Fruit fly (Drosophila melanogaster) whole organism, prepupa: ENCODE results near the gene CG14034.

ENCODE experiments used
- CG10669 ChIP-seq: fragments of 200-800 bp; sonication (Bioruptor generic); optimal IDR thresholded peaks from 3 replicates; lab custom pipeline; 2018; ENCODE audit warnings: missing biosample characterization, mild to moderate bottlenecking, missing genetic modification characterization, moderate library complexity
- CG1621 ChIP-seq: fragments of 200-800 bp; sonication (Bioruptor generic); optimal IDR thresholded peaks from 3 replicates; lab custom pipeline; 2018; ENCODE audit warnings: missing biosample characterization, mild to moderate bottlenecking, missing genetic modification characterization
- CG16779 ChIP-seq: fragments of 200-800 bp; sonication (Bioruptor generic); optimal IDR thresholded peaks from 3 replicates; lab custom pipeline; 2017; ENCODE audit warnings: missing biosample characterization, mild to moderate bottlenecking, missing genetic modification characterization
- CG3032 ChIP-seq: fragments of 200-800 bp; optimal IDR thresholded peaks from 2 replicates; lab custom pipeline; 2019; ENCODE audit warnings: missing biosample characterization, mild to moderate bottlenecking, missing genetic modification characterization, moderate library complexity
- CG32006 ChIP-seq: fragments of 200-800 bp; sonication (Bioruptor generic); optimal IDR thresholded peaks from 3 replicates; lab custom pipeline; 2017; ENCODE audit warnings: missing biosample characterization, mild to moderate bottlenecking, missing genetic modification characterization
- CG3919 ChIP-seq: fragments of 200-800 bp; sonication (Bioruptor generic); optimal IDR thresholded peaks from 3 replicates; lab custom pipeline; 2016; ENCODE audit warnings: missing biosample characterization, missing genetic modification characterization
- CG6163 ChIP-seq: fragments of 200-800 bp; sonication (Bioruptor generic); IDR thresholded peaks from 3 replicates; pipeline ENCODE4 v1.3.6; 2022; ENCODE audit warnings: missing biosample characterization, missing genetic modification characterization
- CG6276 ChIP-seq: fragments of 200-800 bp; sonication (Bioruptor generic); optimal IDR thresholded peaks from 2 replicates; lab custom pipeline; 2017; ENCODE audit warnings: missing biosample characterization, mild to moderate bottlenecking, missing genetic modification characterization
- CG6808 ChIP-seq: fragments of 200-800 bp; sonication (Bioruptor generic); optimal IDR thresholded peaks from 3 replicates; lab custom pipeline; 2017; ENCODE audit warnings: missing biosample characterization, missing genetic modification characterization, mild to moderate bottlenecking, moderate library complexity, missing genetic modification reagents
- CG8119 ChIP-seq: fragments of 200-800 bp; sonication (Bioruptor generic); IDR thresholded peaks from 3 replicates; pipeline ENCODE4 v1.3.6; 2022; ENCODE audit warnings: missing biosample characterization, missing genetic modification characterization
- CG8319 ChIP-seq: fragments of 200-800 bp; sonication (Bioruptor generic); optimal IDR thresholded peaks from 3 replicates; lab custom pipeline; 2016; ENCODE audit warnings: missing biosample characterization, missing genetic modification characterization
- CG9139 ChIP-seq: fragments of 200-800 bp; sonication (Bioruptor generic); optimal IDR thresholded peaks from 3 replicates; lab custom pipeline; 2017; ENCODE audit warnings: missing biosample characterization, mild to moderate bottlenecking, missing genetic modification characterization
- Eip75B ChIP-seq: fragments of 200-800 bp; sonication (Bioruptor generic); optimal IDR thresholded peaks from 3 replicates; lab custom pipeline; 2016; ENCODE audit warnings: missing biosample characterization, missing genetic modification characterization
- Eip78C ChIP-seq: fragments of 200-800 bp; sonication (Bioruptor generic); peaks from one replicate; lab custom pipeline; 2016; ENCODE audit warnings: missing biosample characterization, missing genetic modification characterization
- Ets96B ChIP-seq: fragments of 200-800 bp; optimal IDR thresholded peaks from 2 replicates; lab custom pipeline; 2019; ENCODE audit warnings: missing biosample characterization, mild to moderate bottlenecking, missing genetic modification characterization, moderate library complexity
- Gug ChIP-seq: fragments of 200-800 bp; sonication (Bioruptor generic); IDR thresholded peaks from 2 replicates; pipeline ENCODE4 v1.3.6; 2022; ENCODE audit warnings: missing biosample characterization, missing genetic modification characterization
- Hr38 ChIP-seq: sonication (Bioruptor generic); optimal IDR thresholded peaks from 2 replicates; lab custom pipeline; 2016; ENCODE audit warnings: missing biosample characterization, missing genetic modification characterization
- Hr4 ChIP-seq: fragments of 200-800 bp; sonication (Bioruptor generic); optimal IDR thresholded peaks from 3 replicates; lab custom pipeline; 2016; ENCODE audit warnings: missing biosample characterization, missing genetic modification characterization
- Lpt ChIP-seq: fragments of 200-800 bp; sonication (Bioruptor generic); optimal IDR thresholded peaks from 3 replicates; lab custom pipeline; 2016; ENCODE audit warnings: missing biosample characterization, missing genetic modification characterization
- OdsH ChIP-seq: fragments of 200-800 bp; sonication (Bioruptor generic); optimal IDR thresholded peaks from 3 replicates; lab custom pipeline; 2016; ENCODE audit warnings: missing biosample characterization, missing genetic modification characterization
- Sox15 ChIP-seq: fragments of 200-800 bp; sonication (Bioruptor generic); optimal IDR thresholded peaks from 3 replicates; lab custom pipeline; 2016; ENCODE audit warnings: missing biosample characterization, missing genetic modification characterization
- cyc ChIP-seq: fragments of 200-800 bp; sonication (Bioruptor generic); optimal IDR thresholded peaks from 3 replicates; lab custom pipeline; 2016; ENCODE audit warnings: missing biosample characterization, missing genetic modification characterization
- dsx ChIP-seq: fragments of 200-800 bp; optimal IDR thresholded peaks from 3 replicates; lab custom pipeline; 2019; ENCODE audit warnings: missing biosample characterization, mild to moderate bottlenecking, missing genetic modification characterization, moderate library complexity; ENCODE audit not compliant: poor library complexity, severe bottlenecking
- esn ChIP-seq: fragments of 200-800 bp; sonication (Bioruptor generic); optimal IDR thresholded peaks from 2 replicates; lab custom pipeline; 2016; ENCODE audit warnings: missing biosample characterization, mild to moderate bottlenecking, missing genetic modification characterization, moderate library complexity
- fkh ChIP-seq: fragments of 200-800 bp; sonication (Bioruptor generic); optimal IDR thresholded peaks from 3 replicates; lab custom pipeline; 2017; ENCODE audit warnings: missing biosample characterization, mild to moderate bottlenecking, missing genetic modification characterization, moderate library complexity
- net ChIP-seq: fragments of 200-800 bp; sonication (Bioruptor generic); optimal IDR thresholded peaks from 3 replicates; lab custom pipeline; 2016; ENCODE audit warnings: missing biosample characterization, missing genetic modification characterization
- salr ChIP-seq, 2 experiments: fragments of 200-800 bp; sonication (Bioruptor generic); optimal IDR thresholded peaks; 3 replicates each; lab custom pipeline; 2016 to 2018; ENCODE audit warnings: missing biosample characterization in 2 of 2, missing genetic modification characterization in 2 of 2, mild to moderate bottlenecking in 1 of 2
- ss ChIP-seq, 2 experiments: fragments of 200-800 bp; sonication (Bioruptor generic); optimal IDR thresholded peaks; 2 replicates in 1 of 2; 3 replicates in 1 of 2; lab custom pipeline; 2017 to 2018; ENCODE audit warnings: mild to moderate bottlenecking in 2 of 2, missing biosample characterization in 2 of 2, missing genetic modification characterization in 2 of 2, moderate library complexity in 1 of 2

Gene CG14034

dm6 chr2L:5237175-5237753, 20.9 kb upstream of the CG14034 start (continued):
- TF ChIP-seq esn (GFP tag; lab: Kevin White, UChicago) = peak; percentile 51
- TF ChIP-seq Lpt (GFP tag; lab: Kevin White, UChicago) = no peak
- TF ChIP-seq salr (GFP tag; optimal IDR thresholded peaks at IDR 0.05; lab: Kevin White, UChicago) = peak in 1 of 2 experiments; percentile 29
- no peak for TF ChIP-seq Ets96B (tag; lab: Kevin White, UChicago)
- peak; percentile 34 for TF ChIP-seq CG3919
- no peak for TF ChIP-seq Hr38 (GFP tag; lab: Kevin White, UChicago)
- peak; percentile 39 for TF ChIP-seq CG6808 (GFP tag; lab: Kevin White, UChicago)
- no peak for TF ChIP-seq Hr4

- no peak for TF ChIP-seq CG3919
- TF ChIP-seq cyc (GFP tag; lab: Kevin White, UChicago) = no peak
- peak; percentile 65 for TF ChIP-seq ss (GFP tag; optimal IDR thresholded peaks at IDR 0.05; lab: Kevin White, UChicago)
- TF ChIP-seq net (GFP tag; lab: Kevin White, UChicago) = peak; percentile 4
- TF ChIP-seq CG8319 (GFP tag; lab: Kevin White, UChicago) = no peak
- peak; percentile 66 for TF ChIP-seq CG1621 (tag; lab: Kevin White, UChicago)
- peak; percentile 2 for TF ChIP-seq CG10669
- TF ChIP-seq CG9139 (GFP tag; lab: Kevin White, UChicago) = peak; percentile 46
- TF ChIP-seq Gug = no peak
- peak; percentile 18 for TF ChIP-seq CG6808 (GFP tag; lab: Kevin White, UChicago)
- peak; percentile 95 for TF ChIP-seq dsx (GFP tag; lab: Kevin White, UChicago)
- no peak for TF ChIP-seq Sox15 (GFP tag; lab: Kevin White, UChicago)
- TF ChIP-seq salr (GFP tag; optimal IDR thresholded peaks at IDR 0.05; lab: Kevin White, UChicago) = peak in 1 of 2 experiments; percentile 3
- no peak for TF ChIP-seq Hr38 (GFP tag; lab: Kevin White, UChicago)
- TF ChIP-seq Eip78C (GFP tag; lab: Kevin White, UChicago) = peak; percentile 62
- TF ChIP-seq CG8119 (GFP tag; lab: Robert Waterston, UW) = peak; percentile 32; the same call in 1 of the 3 replicates
- TF ChIP-seq CG32006 (GFP tag; lab: Kevin White, UChicago) = peak; percentile 3
- TF ChIP-seq CG6163 (GFP tag; lab: Robert Waterston, UW) = peak; percentile 46; the same call in 1 of the 3 replicates
Measured at dm6 chr2L:5236346-5236809, 20.0 kb upstream of the CG14034 start.

- TF ChIP-seq ss (GFP tag; optimal IDR thresholded peaks at IDR 0.05; lab: Kevin White, UChicago) (peak; percentile 29 to 42), fkh (GFP tag; lab: Kevin White, UChicago) (peak; percentile 19), OdsH (GFP tag; lab: Kevin White, UChicago) (no peak), CG6808 (GFP tag; lab: Kevin White, UChicago) (peak; percentile 2)
Measured at dm6 chr2L:5234714-5235298, 18.5 kb upstream of the CG14034 start.

DNA sequence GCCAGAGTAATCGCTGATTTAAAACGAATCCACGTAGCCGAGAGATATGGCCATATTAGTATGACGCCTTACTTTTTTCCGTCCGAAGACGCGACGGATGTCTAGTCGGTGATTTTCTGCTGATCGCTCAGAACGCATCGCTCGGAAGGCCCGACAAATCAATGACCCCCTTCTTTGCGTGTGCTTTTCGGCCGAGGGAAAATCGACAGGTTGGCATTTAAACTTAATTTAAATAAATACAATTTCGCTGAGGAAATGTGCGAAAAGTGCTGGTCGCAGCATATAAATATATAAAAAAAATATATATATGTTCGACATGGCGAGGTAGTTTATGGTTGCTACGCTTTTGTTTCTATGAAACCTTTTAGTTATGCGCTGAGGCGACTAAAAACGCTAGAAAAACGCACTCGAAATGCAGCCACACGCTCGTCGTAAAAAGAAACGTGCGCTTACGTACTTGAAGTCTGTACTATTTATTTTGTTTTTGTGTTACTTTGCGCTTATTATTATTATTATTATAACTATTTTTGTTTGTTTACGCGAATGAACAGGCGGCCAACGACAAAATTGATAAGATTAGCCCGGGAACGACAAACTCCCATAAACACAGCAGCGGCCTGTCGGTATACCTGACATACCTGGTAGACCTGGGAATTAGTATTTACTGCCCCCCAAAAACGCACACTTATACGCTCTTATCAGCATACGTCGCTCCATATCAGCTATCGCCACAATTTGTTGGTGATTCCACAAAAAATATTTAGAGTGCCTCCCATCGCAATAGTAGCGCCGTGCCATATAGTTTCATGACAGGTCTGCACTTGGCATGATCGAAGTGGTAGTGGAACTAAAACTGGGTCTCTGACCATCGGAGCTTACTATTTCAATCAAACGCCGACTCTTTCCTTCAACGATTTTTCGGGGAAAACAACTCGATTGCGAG, 16.9 kb upstream of the CG14034 start:
- TF ChIP-seq CG16779 (tag; lab: Kevin White, UChicago) (no peak), fkh (GFP tag; lab: Kevin White, UChicago) (peak; percentile 77)

DNA sequence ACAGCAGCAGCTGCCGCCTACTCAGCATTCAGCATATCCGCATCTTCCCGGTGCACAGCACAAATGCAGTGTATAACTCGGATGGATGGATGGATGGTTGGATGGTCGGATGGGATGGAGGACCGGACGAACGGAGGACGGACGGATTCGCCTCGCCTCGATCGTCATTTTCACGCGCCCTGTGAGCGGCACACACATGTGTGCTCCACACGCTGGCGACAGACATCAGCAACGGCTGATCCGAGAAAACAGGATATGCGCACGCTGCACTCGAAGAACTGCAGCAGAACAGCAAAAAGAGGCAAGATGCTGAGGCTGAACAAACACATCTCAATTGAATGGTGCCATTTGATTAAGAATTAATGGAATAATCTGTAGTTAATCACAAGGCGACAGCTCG, 15.8 kb upstream of the CG14034 start:
- TF ChIP-seq CG3032 (tag; lab: Kevin White, UChicago) (no peak), CG10669 (no peak), Eip75B (GFP tag; lab: Kevin White, UChicago) (no peak), CG6163 (GFP tag; lab: Robert Waterston, UW) (0 out of 3 replicates have a peak, but pooled peaks have one; percentile 29), CG1621 (tag; lab: Kevin White, UChicago) (peak; percentile 21), net (GFP tag; lab: Kevin White, UChicago) (peak; percentile 14), fkh (GFP tag; lab: Kevin White, UChicago) (no peak), salr (GFP tag; optimal IDR thresholded peaks at IDR 0.05; lab: Kevin White, UChicago) (no peak), CG6276 (no peak), Eip78C (GFP tag; lab: Kevin White, UChicago) (peak; percentile 57), CG6808 (GFP tag; lab: Kevin White, UChicago) (no peak), esn (GFP tag; lab: Kevin White, UChicago) (no peak)
